Worm (Caenorhabditis elegans) whole organism, midembryonic: ENCODE results near the gene Y49A3A.3.

Source experiments
- flt-1 ChIP-seq: fragments of 200-800 bp; sonication (Bioruptor generic); IDR thresholded peaks from 2 replicates; pipeline ENCODE4 v1.3.6; 2022; ENCODE audit warnings: missing genetic modification characterization, missing compliant biosample characterization
- med-1 ChIP-seq: sonication (generic microtip); optimal IDR thresholded peaks from 2 replicates; lab custom pipeline; 2017; ENCODE audit warnings: missing genetic modification characterization, mild to moderate bottlenecking, missing compliant biosample characterization, antibody characterized with exemption, missing genetic modification reagents; ENCODE audit not compliant: insufficient read depth
- ref-1 ChIP-seq: fragments of 200-800 bp; sonication (Bioruptor generic); conservative IDR thresholded peaks from 2 replicates; pipeline ENCODE4 v1.3.6; 2022; ENCODE audit warnings: missing genetic modification reagents, missing genetic modification characterization, missing compliant biosample characterization
- ztf-23 ChIP-seq: fragments of 200-800 bp; sonication (Bioruptor generic); IDR thresholded peaks from 2 replicates; pipeline ENCODE4 v1.3.6; 2022; ENCODE audit warnings: missing genetic modification reagents, missing genetic modification characterization, missing compliant biosample characterization
- ztf-29 ChIP-seq: fragments of 200-800 bp; sonication (Bioruptor generic); IDR thresholded peaks from 2 replicates; pipeline ENCODE4 v1.3.6; 2022; ENCODE audit warnings: missing genetic modification reagents, missing genetic modification characterization, missing compliant biosample characterization

DNA sequence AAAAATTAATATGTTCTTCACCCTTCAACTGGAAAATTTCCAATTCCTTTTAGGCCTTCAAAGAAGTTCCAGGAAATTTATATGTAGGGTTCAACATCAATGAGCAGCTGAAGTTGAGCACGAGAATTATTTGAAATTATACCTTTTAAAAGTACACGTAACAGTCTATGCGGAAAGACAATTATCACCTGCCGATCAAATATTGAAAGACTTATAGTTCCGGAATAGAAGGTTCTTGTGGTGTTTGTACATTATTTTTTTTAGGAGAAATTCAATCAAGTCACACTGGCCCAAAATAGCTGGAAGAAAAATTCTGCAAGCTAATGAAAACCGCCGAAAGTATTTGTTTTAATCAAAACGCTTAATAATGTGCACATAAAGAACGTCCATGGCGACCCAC is 26.0 kb downstream of the Y49A3A.3 start:
- TF ChIP-seq flt-1 (no peak), ref-1 (GFP tag; lab: Robert Waterston, UW) (no peak), ztf-23 (GFP tag; lab: Robert Waterston, UW) (no peak), ztf-29 (GFP tag; lab: Robert Waterston, UW) (no peak), med-1 (GFP tag; lab: Kevin White, UChicago) (no peak)
